Worm (Caenorhabditis elegans) whole organism, early embryonic: ENCODE measurements around the gene F10G2.7.

Experiments used
- F13C5.2 ChIP-seq: sonication (generic microtip); optimal IDR thresholded peaks from 2 replicates; lab custom pipeline; 2017; ENCODE audit warnings: mild to moderate bottlenecking, missing genetic modification characterization, inconsistent platforms, missing compliant biosample characterization
- aly-1 ChIP-seq: sonication (generic microtip); optimal IDR thresholded peaks from 2 replicates; lab custom pipeline; 2016; ENCODE audit warnings: missing genetic modification characterization, missing compliant biosample characterization
- ama-1 ChIP-seq: fragments of 150-350 bp; optimal IDR thresholded peaks from 2 replicates; lab custom pipeline; 2014
- ceh-13 ChIP-seq: fragments of 200-800 bp; sonication (Bioruptor generic); optimal IDR thresholded peaks from 2 replicates; lab custom pipeline; 2018; ENCODE audit warnings: mild to moderate bottlenecking, missing genetic modification characterization, missing compliant biosample characterization
- ceh-36 ChIP-seq: sonication (generic microtip); optimal IDR thresholded peaks from 2 replicates; lab custom pipeline; 2016; ENCODE audit warnings: missing genetic modification characterization, inconsistent platforms, missing compliant biosample characterization
- ets-7 ChIP-seq: sonication (generic microtip); optimal IDR thresholded peaks from 2 replicates; lab custom pipeline; 2016; ENCODE audit warnings: missing genotype, missing genetic modification characterization, missing compliant biosample characterization
- hmbx-1 ChIP-seq: sonication (generic microtip); optimal IDR thresholded peaks from 2 replicates; lab custom pipeline; 2016; ENCODE audit warnings: mild to moderate bottlenecking, missing genetic modification characterization, missing compliant biosample characterization
- hmg-4 ChIP-seq: fragments of 200-800 bp; sonication (Bioruptor generic); optimal IDR thresholded peaks from 2 replicates; lab custom pipeline; 2018; ENCODE audit warnings: mild to moderate bottlenecking, missing genetic modification characterization, missing compliant biosample characterization
- hnd-1 ChIP-seq: sonication (generic microtip); optimal IDR thresholded peaks from 2 replicates; lab custom pipeline; 2016; ENCODE audit warnings: missing genetic modification characterization, missing compliant biosample characterization
- pes-1 ChIP-seq: fragments of 200-800 bp; sonication (Bioruptor generic); IDR thresholded peaks from 2 replicates; pipeline ENCODE4 v1.3.6; 2022; ENCODE audit warnings: missing genetic modification reagents, missing genetic modification characterization, missing compliant biosample characterization
- scrt-1 ChIP-seq: fragments of 200-800 bp; sonication (Bioruptor generic); IDR thresholded peaks from 2 replicates; pipeline ENCODE4 v1.3.6; 2022; ENCODE audit warnings: missing genetic modification characterization, missing compliant biosample characterization
- tbx-11 ChIP-seq: fragments of 200-800 bp; sonication (Bioruptor generic); IDR thresholded peaks from 2 replicates; pipeline ENCODE4 v1.3.6; 2022; ENCODE audit warnings: missing genetic modification characterization, missing compliant biosample characterization
- tbx-37 ChIP-seq: fragments of 200-800 bp; sonication (Bioruptor generic); conservative IDR thresholded peaks from 2 replicates; pipeline ENCODE4 v1.3.6; 2022; ENCODE audit warnings: missing genetic modification reagents, missing genetic modification characterization, missing compliant biosample characterization
- tra-4 ChIP-seq: sonication (generic microtip); optimal IDR thresholded peaks from 2 replicates; lab custom pipeline; 2017; ENCODE audit warnings: missing genetic modification characterization, missing compliant biosample characterization

ce11 chrV:7364951-7365350 lies 27.8 kb upstream of the F10G2.7 start, which contains the start of gene exc-13:
- no peak for TF ChIP-seq tbx-11 (GFP tag; lab: Robert Waterston, UW)
- no peak for TF ChIP-seq scrt-1
- no peak for TF ChIP-seq ama-1 (lab: Kevin White, UChicago)
- TF ChIP-seq pes-1 (GFP tag; lab: Robert Waterston, UW) = no peak
- no peak for TF ChIP-seq tbx-37 (GFP tag; lab: Robert Waterston, UW)
- no peak for TF ChIP-seq aly-1 (tag; lab: Kevin White, UChicago)
- no peak for TF ChIP-seq hnd-1 (tag; lab: Kevin White, UChicago)
- TF ChIP-seq ets-7 (tag; lab: Kevin White, UChicago) = no peak
- no peak for TF ChIP-seq tra-4 (tag; lab: Kevin White, UChicago)
- no peak for TF ChIP-seq F13C5.2
- TF ChIP-seq hmbx-1 (tag; lab: Kevin White, UChicago) = no peak
- no peak for TF ChIP-seq hmg-4
- no peak for TF ChIP-seq ceh-36 (tag; lab: Kevin White, UChicago)
- TF ChIP-seq ceh-13 = no peak
